Fruit fly (Drosophila melanogaster) whole organism, pupa: ENCODE measurements around the gene Polr2I.
A peak's percentile ranks its signal among the peaks of the same experiment; 100 is the strongest.

Experiments used
- CG10348 ChIP-seq: fragments of 200-800 bp; sonication (Bioruptor generic); IDR thresholded peaks from 2 replicates; pipeline ENCODE4 v1.3.6; 2022; ENCODE audit warnings: missing biosample characterization, missing genetic modification characterization
- CG12605 ChIP-seq: fragments of 200-800 bp; sonication (Bioruptor generic); IDR thresholded peaks from 2 replicates; pipeline ENCODE4 v1.3.6; 2022; ENCODE audit warnings: missing biosample characterization, missing genetic modification characterization
- CG13204 ChIP-seq: fragments of 200-800 bp; sonication (Bioruptor generic); optimal IDR thresholded peaks from 2 replicates; lab custom pipeline; 2018; ENCODE audit warnings: missing biosample characterization, mild to moderate bottlenecking, missing genetic modification characterization, moderate library complexity
- CG14655 ChIP-seq: fragments of 200-800 bp; sonication (Bioruptor generic); optimal IDR thresholded peaks from 3 replicates; lab custom pipeline; 2017; ENCODE audit warnings: mild to moderate bottlenecking, missing biosample characterization, missing genetic modification reagents, missing genetic modification characterization
- CG15710 ChIP-seq: fragments of 200-800 bp; sonication (Bioruptor generic); optimal IDR thresholded peaks from 2 replicates; lab custom pipeline; 2018; ENCODE audit warnings: missing biosample characterization, mild to moderate bottlenecking, missing genetic modification characterization, moderate library complexity
- CG17806 ChIP-seq: fragments of 200-800 bp; sonication (Bioruptor generic); optimal IDR thresholded peaks from 2 replicates; lab custom pipeline; 2018; ENCODE audit warnings: missing biosample characterization, mild to moderate bottlenecking, missing genetic modification characterization, moderate library complexity
- CG32121 ChIP-seq: fragments of 200-800 bp; sonication (Bioruptor generic); IDR thresholded peaks from 2 replicates; pipeline ENCODE4 v1.3.6; 2022; ENCODE audit warnings: missing biosample characterization, missing genetic modification characterization
- CG34367 ChIP-seq: fragments of 200-800 bp; sonication (Bioruptor generic); optimal IDR thresholded peaks from 2 replicates; lab custom pipeline; 2018; ENCODE audit warnings: missing biosample characterization, mild to moderate bottlenecking, missing genetic modification characterization
- CG4496 ChIP-seq: fragments of 200-800 bp; sonication (Bioruptor generic); IDR thresholded peaks from 3 replicates; pipeline ENCODE4 v1.3.6; 2022; ENCODE audit warnings: missing biosample characterization, missing genetic modification characterization
- CG8159 ChIP-seq: fragments of 200-800 bp; sonication (Bioruptor generic); optimal IDR thresholded peaks from 3 replicates; lab custom pipeline; 2018; ENCODE audit warnings: missing biosample characterization, mild to moderate bottlenecking, missing genetic modification characterization, moderate library complexity
- CG8301 ChIP-seq: fragments of 200-800 bp; sonication (Bioruptor generic); optimal IDR thresholded peaks from 2 replicates; lab custom pipeline; 2018; ENCODE audit warnings: missing biosample characterization, mild to moderate bottlenecking, missing genetic modification characterization
- CG9948 ChIP-seq: fragments of 200-800 bp; sonication (Bioruptor generic); optimal IDR thresholded peaks from 2 replicates; lab custom pipeline; 2018; ENCODE audit warnings: missing biosample characterization, mild to moderate bottlenecking, missing genetic modification characterization, moderate library complexity
- D1 ChIP-seq: fragments of 200-800 bp; sonication (Bioruptor generic); optimal IDR thresholded peaks from 2 replicates; lab custom pipeline; 2018; ENCODE audit warnings: missing biosample characterization, mild to moderate bottlenecking, missing genetic modification characterization, moderate library complexity
- EcR ChIP-seq: fragments of 200-800 bp; sonication (Bioruptor generic); optimal IDR thresholded peaks from 3 replicates; lab custom pipeline; 2019; ENCODE audit warnings: missing biosample characterization, missing genetic modification characterization, mild to moderate bottlenecking, moderate library complexity, missing genetic modification reagents
- Ets98B ChIP-seq: fragments of 200-800 bp; sonication (Bioruptor generic); IDR thresholded peaks from 2 replicates; pipeline ENCODE4 v1.3.6; 2022; ENCODE audit warnings: missing biosample characterization, missing genetic modification characterization
- Pif1A ChIP-seq: fragments of 200-800 bp; sonication (Bioruptor generic); optimal IDR thresholded peaks from 3 replicates; lab custom pipeline; 2016; ENCODE audit warnings: missing biosample characterization, missing genetic modification characterization
- Pif1B ChIP-seq: fragments of 200-800 bp; sonication (Bioruptor generic); optimal IDR thresholded peaks from 3 replicates; lab custom pipeline; 2016; ENCODE audit warnings: missing biosample characterization, missing genetic modification characterization
- Snoo ChIP-seq: fragments of 200-800 bp; sonication (Bioruptor generic); optimal IDR thresholded peaks from 3 replicates; lab custom pipeline; 2017; ENCODE audit warnings: missing biosample characterization, mild to moderate bottlenecking, missing genetic modification characterization, inconsistent platforms
- fd96Ca ChIP-seq: fragments of 200-800 bp; sonication (Bioruptor generic); IDR thresholded peaks from 3 replicates; pipeline ENCODE4 v1.3.6; 2022; ENCODE audit warnings: missing biosample characterization, missing genetic modification characterization
- gl ChIP-seq: fragments of 200-800 bp; sonication (Bioruptor generic); optimal IDR thresholded peaks from 2 replicates; lab custom pipeline; 2018; ENCODE audit warnings: missing biosample characterization, mild to moderate bottlenecking, missing genetic modification characterization
- rn ChIP-seq: fragments of 200-800 bp; sonication (Bioruptor generic); IDR thresholded peaks from 2 replicates; pipeline ENCODE4 v1.3.6; 2022; ENCODE audit warnings: missing biosample characterization, missing genetic modification characterization

The Polr2I gene

DNA sequence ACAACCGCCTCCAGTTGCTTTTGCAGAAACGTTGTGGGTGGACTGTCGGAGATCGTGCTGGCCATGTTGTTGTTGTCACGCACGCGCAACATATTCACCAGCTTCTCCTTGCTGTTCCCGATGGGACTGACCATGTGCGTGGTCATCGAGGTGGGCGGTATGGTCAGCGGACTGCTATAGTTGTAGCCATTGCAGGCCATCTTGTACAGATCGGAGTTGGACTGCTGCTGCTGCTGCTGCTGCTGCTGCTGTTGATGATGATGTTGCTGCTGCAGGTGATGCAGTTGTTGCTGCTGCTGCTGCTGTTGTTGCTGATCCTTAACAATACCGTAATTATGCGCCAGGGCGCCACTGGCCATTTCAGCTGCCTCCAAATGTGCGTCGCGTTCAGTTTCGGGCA, 35.9 kb downstream of the Polr2I start:
- TF ChIP-seq CG14655 (GFP tag; lab: Kevin White, UChicago) = no peak
- no peak for TF ChIP-seq CG13204 (GFP tag; lab: Kevin White, UChicago)
- no peak for TF ChIP-seq CG12605
- TF ChIP-seq Pif1A (GFP tag; lab: Kevin White, UChicago) = no peak
- TF ChIP-seq CG17806 (tag; lab: Kevin White, UChicago) = no peak
- no peak for TF ChIP-seq CG8159
- TF ChIP-seq CG34367 (tag; lab: Kevin White, UChicago) = no peak
- no peak for TF ChIP-seq Snoo (tag; lab: Kevin White, UChicago)
- TF ChIP-seq gl (tag; lab: Kevin White, UChicago) = no peak
- TF ChIP-seq Pif1B (GFP tag; lab: Kevin White, UChicago) = no peak
- TF ChIP-seq CG8301 (tag; lab: Kevin White, UChicago) = no peak
- TF ChIP-seq CG15710 (tag; lab: Kevin White, UChicago) = no peak
- no peak for TF ChIP-seq rn (GFP tag; lab: Robert Waterston, UW)
- no peak for TF ChIP-seq CG10348
- TF ChIP-seq fd96Ca (GFP tag; lab: Robert Waterston, UW) = no peak
- no peak for TF ChIP-seq D1 (tag; lab: Kevin White, UChicago)
- TF ChIP-seq CG4496 (GFP tag; lab: Robert Waterston, UW) = no peak

DNA sequence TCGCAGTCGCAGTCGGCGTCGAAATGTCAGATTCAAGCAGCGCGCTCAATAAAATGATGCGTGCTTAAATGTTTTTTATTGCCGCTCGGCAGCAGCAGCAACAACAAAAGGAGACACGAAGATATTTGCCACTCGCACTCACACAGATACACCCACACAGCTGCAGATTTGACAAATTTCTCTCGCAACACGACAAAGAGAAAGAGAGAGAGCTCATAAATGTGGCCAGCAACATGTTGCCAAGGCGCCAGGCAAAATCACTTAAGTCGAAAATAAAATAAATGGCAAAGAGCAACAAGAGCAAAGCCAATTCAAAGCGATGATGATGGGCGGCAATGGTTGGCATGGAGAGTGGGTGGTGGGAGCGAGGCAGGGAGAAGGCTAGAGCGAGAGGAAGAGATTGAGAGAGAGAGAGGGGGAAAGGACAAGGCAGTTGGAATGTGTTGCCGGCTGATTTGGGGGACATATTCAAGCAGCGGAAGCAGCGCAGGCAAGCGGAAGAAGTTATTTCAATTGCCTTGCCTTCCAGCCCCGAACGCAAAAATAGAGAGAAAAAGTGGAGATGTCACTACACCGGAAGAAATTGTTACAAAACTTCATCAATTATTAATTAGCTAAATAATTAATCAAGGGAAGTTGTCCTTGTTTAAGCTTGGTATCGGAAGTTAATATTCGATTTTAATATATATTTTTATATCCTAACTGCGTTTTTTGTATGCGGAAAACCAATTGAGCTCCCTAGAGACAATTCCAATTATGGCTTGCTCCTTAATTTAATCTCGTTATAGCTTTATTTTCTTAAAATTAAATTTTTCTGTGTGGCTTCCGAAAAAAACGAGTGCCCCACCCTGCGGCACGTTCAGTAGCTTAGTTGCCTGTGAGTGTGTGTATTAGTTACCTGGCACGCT, 38.2 kb downstream of the Polr2I start:
- TF ChIP-seq Pif1A (GFP tag; lab: Kevin White, UChicago) (peak; percentile 43), CG32121 (GFP tag; lab: Robert Waterston, UW) (no peak), CG17806 (tag; lab: Kevin White, UChicago) (peak; percentile 41), CG13204 (GFP tag; lab: Kevin White, UChicago) (peak; percentile 48), CG14655 (GFP tag; lab: Kevin White, UChicago) (peak; percentile 71), CG34367 (tag; lab: Kevin White, UChicago) (no peak), Pif1B (GFP tag; lab: Kevin White, UChicago) (peak; percentile 21), CG4496 (GFP tag; lab: Robert Waterston, UW) (0 out of 3 replicates have a peak, but pooled peaks have one; percentile 4), CG8159 (peak; percentile 45), fd96Ca (GFP tag; lab: Robert Waterston, UW) (no peak), CG9948 (tag; lab: Kevin White, UChicago) (peak; percentile 53), rn (GFP tag; lab: Robert Waterston, UW) (no peak), CG8301 (tag; lab: Kevin White, UChicago) (peak; percentile 58), CG15710 (tag; lab: Kevin White, UChicago) (peak; percentile 19), EcR (peak; percentile 14), D1 (tag; lab: Kevin White, UChicago) (peak; percentile 2), Ets98B (GFP tag; lab: Robert Waterston, UW) (peak; percentile 10; the same call in 1 of the 2 replicates)

DNA sequence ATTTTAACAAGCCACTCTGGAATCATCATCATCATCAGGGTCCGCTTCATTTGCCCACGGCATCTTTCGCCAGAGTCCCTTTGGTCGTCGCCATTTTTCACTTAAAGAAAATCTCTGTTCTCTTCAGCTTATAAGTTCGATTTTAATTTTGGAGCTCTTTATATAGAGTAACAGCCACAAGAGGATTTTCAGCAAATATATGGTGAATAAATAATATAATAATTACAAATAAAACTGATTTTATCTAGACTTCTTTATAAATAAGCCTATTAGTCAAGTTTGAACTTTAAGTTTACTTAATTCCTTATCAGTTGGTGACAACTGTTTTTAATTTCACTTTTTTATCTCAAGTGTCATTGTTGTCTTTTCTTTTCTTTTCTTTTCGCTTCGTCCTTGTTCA, 39.6 kb downstream of the Polr2I start:
- peak; percentile 3 for TF ChIP-seq CG8159
- no peak for TF ChIP-seq CG10348
- TF ChIP-seq Ets98B (GFP tag; lab: Robert Waterston, UW) = no peak

DNA sequence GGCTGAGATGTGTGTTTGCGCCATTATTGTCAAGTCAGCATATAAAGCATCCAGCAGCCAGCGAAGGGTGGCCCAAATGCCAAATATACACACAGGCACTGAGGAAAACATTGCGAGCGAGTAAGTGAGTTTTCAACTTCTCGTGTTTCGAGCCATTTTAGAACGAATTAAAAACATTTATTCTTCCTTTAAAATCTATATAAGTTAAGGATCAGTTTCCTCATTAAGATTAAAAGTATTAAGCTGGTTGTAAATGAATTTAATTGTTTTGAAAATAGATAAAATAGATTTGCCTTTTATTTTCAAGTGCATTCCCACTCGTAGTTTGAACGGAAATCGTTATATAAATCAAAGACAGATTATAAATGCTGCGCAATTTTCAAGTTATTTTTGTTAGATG, 42.5 kb downstream of the Polr2I start:
- TF ChIP-seq Pif1B (GFP tag; lab: Kevin White, UChicago) (no peak), CG8159 (peak; percentile 10)

DNA sequence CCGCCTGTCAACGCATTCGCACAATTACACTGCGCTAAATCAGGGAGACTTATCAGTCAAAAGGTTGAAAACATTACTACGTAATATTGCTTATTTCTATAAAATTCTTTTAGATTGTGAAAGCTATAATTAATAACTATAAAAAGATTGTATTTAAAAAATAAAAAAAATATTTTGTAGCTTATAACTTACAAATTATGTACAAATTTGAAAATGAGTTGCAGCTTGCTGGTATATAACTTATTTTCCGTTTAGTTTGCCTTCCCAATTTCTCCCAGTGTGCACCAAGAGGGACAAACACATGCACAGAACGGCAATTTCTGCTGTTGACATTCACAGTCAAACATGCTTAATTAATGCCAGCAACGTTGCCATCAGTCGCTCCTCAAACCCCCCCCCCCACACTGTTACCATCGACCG, 44.9 kb downstream of the Polr2I start:
- TF ChIP-seq Pif1B (GFP tag; lab: Kevin White, UChicago) (peak; percentile 72), D1 (tag; lab: Kevin White, UChicago) (peak; percentile 81), CG32121 (GFP tag; lab: Robert Waterston, UW) (peak; percentile 78), CG34367 (tag; lab: Kevin White, UChicago) (peak; percentile 73), Snoo (tag; lab: Kevin White, UChicago) (peak; percentile 87), CG10348 (no peak), CG15710 (tag; lab: Kevin White, UChicago) (peak; percentile 90), EcR (no peak), CG4496 (GFP tag; lab: Robert Waterston, UW) (peak; percentile 80), CG12605 (peak; percentile 56), CG8301 (tag; lab: Kevin White, UChicago) (peak; percentile 88), Pif1A (GFP tag; lab: Kevin White, UChicago) (peak; percentile 69), CG14655 (GFP tag; lab: Kevin White, UChicago) (peak; percentile 91), fd96Ca (GFP tag; lab: Robert Waterston, UW) (peak; percentile 82), CG13204 (GFP tag; lab: Kevin White, UChicago) (peak; percentile 65), rn (GFP tag; lab: Robert Waterston, UW) (peak; percentile 67), gl (tag; lab: Kevin White, UChicago) (peak; percentile 75), CG8159 (peak; percentile 97), CG9948 (tag; lab: Kevin White, UChicago) (peak; percentile 86), Ets98B (GFP tag; lab: Robert Waterston, UW) (peak; percentile 66), CG17806 (tag; lab: Kevin White, UChicago) (peak; percentile 91)
- TF ChIP-seq, all 21 proteins: peak for 19
